Worm (Caenorhabditis elegans): Measurements from ENCODE around the gene wapl-1.

DNA sequence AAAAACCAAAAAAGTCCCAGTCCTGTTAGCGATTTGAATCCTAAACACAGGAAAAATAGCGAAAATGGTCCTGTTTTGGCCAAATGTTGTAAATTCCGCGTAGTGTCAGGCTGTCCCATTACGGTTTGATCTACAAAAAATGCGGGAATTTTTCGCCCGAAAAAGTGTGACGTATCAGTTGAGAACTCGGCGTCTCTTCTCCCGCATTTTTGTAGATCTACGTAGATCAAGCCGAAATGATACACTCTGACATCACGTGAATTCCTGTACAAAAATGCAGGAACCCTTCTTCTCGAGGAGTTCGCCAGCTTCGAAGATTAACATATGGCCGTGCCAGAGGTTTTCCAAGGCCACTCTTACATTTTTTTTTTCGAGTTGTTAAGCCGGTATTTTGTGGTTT is 50.0 kb downstream of the wapl-1 start:
- TF ChIP-seq ama-1 (optimal IDR thresholded peaks at IDR 0.05) (no peak), aly-2 (tag; optimal IDR thresholded peaks at IDR 0.05) (no peak), sea-2 (GFP tag; optimal IDR thresholded peaks at IDR 0.05) (no peak), ztf-11 (tag; optimal IDR thresholded peaks at IDR 0.05) (no peak), unc-62 (GFP tag; optimal IDR thresholded peaks at IDR 0.05) (no peak), pha-4 (tag; optimal IDR thresholded peaks at IDR 0.05) (no peak), jun-1 (tag; optimal IDR thresholded peaks at IDR 0.05) (no peak), ZK546.5 (tag; optimal IDR thresholded peaks at IDR 0.05) (no peak), nhr-25 (tag; optimal IDR thresholded peaks at IDR 0.05) (no peak), fos-1 (tag; optimal IDR thresholded peaks at IDR 0.05) (no peak), ceh-82 (tag; optimal IDR thresholded peaks at IDR 0.05) (no peak), nhr-76 (tag; optimal IDR thresholded peaks at IDR 0.05) (no peak), elt-1 (tag; optimal IDR thresholded peaks at IDR 0.05) (no peak)

Data from whole organism, L3 larva.